Worm (Caenorhabditis elegans): ENCODE measurements around the gene K02A6.3.

K02A6.3 gene

DNA sequence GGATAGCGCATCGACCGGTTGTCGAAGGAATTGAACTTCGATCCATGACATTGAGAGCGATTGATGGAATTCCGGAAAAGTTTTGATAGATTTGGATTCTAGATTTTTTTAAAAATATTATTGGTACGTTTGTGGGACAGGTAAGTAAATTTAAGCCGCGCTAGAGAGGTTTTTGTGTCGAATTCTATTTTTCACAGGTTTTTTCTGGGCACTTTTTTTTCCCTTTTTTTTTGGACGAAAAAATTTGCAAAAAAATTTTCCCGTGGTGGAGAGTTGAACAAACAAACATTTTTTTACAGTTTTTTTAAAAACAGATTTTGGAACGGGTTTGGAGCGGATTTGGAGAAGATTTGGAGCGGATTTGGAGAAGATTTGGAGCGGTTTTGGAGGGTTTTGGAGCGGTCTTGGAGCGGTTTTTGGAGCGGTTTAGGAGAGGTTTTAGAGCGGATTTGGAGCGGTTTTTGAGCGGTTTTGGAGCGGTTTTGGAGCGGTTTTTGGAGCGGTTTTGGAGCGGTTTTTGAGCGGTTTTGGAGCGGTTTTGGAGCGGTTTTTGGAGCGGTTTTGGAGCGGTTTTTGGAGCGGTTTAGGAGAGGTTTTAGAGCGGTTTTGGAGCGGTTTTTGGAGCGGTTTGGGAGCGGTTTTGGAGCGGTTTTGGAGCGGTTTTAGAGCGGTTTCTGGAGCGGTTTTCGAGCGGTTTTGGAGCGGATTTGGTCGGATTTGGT lies 50.0 kb downstream of the K02A6.3 start, which contains the start of gene C17H11.4:
C17H11.4 (minus strand) TSS at position 51 of the 722 bp plus-strand sequence.
- peak; percentile 67 for TF ChIP-seq nfyb-1 (GFP tag; IDR thresholded peaks at IDR 0.05)
- peak; percentile 68 for TF ChIP-seq zfh-2 (GFP tag; conservative IDR thresholded peaks at IDR 0.05)
- peak; percentile 67; the same call in 1 of the 2 replicates for TF ChIP-seq nhr-120 (GFP tag; IDR thresholded peaks at IDR 0.05)
- peak; percentile 60; the same call in 1 of the 2 replicates for TF ChIP-seq madf-3 (GFP tag; IDR thresholded peaks at IDR 0.05)
- TF ChIP-seq B0019.2 (GFP tag; conservative IDR thresholded peaks at IDR 0.05) = peak; percentile 44; the same call in 1 of the 2 replicates
- peak; percentile 33; the same call in 1 of the 2 replicates for TF ChIP-seq ekl-4 (GFP tag; IDR thresholded peaks at IDR 0.05)
- TF ChIP-seq ztf-25 (GFP tag; IDR thresholded peaks at IDR 0.05) = 0 out of 2 replicates have a peak, but pooled peaks have one; percentile 36
- TF ChIP-seq ceh-58 (GFP tag; IDR thresholded peaks at IDR 0.05) = 0 out of 2 replicates have a peak, but pooled peaks have one; percentile 4
- TF ChIP-seq egrh-3 (GFP tag; IDR thresholded peaks at IDR 0.05) = peak; percentile 94
- peak; percentile 62; the same call in 1 of the 2 replicates for TF ChIP-seq ceh-91 (GFP tag; IDR thresholded peaks at IDR 0.05)
- peak; percentile 31; the same call in 1 of the 2 replicates for TF ChIP-seq F33H1.4 (GFP tag; IDR thresholded peaks at IDR 0.05)
- TF ChIP-seq egl-18 (GFP tag; IDR thresholded peaks at IDR 0.05) = 0 out of 2 replicates have a peak, but pooled peaks have one; percentile 9

Measured in whole organism, young adult.